Worm (Caenorhabditis elegans) whole organism, young adult: Measurements from ENCODE around the gene nlp-13.

ENCODE experiments used
- B0261.1 ChIP-seq: sonication (generic microtip); optimal IDR thresholded peaks from 2 replicates; lab custom pipeline; 2016; ENCODE audit warnings: mild to moderate bottlenecking, missing genetic modification characterization, moderate library complexity, missing compliant biosample characterization
- C17E4.6 ChIP-seq: fragments of 200-800 bp; sonication (Bioruptor generic); IDR thresholded peaks from 2 replicates; pipeline ENCODE4 v1.3.6; 2022; ENCODE audit warnings: missing genetic modification reagents, missing genetic modification characterization, missing compliant biosample characterization
- F37B4.10 ChIP-seq: fragments of 200-800 bp; sonication (Bioruptor generic); IDR thresholded peaks from 2 replicates; pipeline ENCODE4 v1.3.6; 2022; ENCODE audit warnings: missing genetic modification characterization, missing compliant biosample characterization
- F49E8.2 ChIP-seq: sonication (generic microtip); optimal IDR thresholded peaks from 3 replicates; lab custom pipeline; 2017; ENCODE audit warnings: missing genetic modification characterization, mild to moderate bottlenecking, missing compliant biosample characterization, antibody characterized with exemption, moderate library complexity; ENCODE audit not compliant: insufficient read depth
- F57A8.1 ChIP-seq: fragments of 200-800 bp; sonication (Bioruptor generic); optimal IDR thresholded peaks from 2 replicates; lab custom pipeline; 2018; ENCODE audit warnings: mild to moderate bottlenecking, missing genetic modification characterization, moderate library complexity, missing compliant biosample characterization
- Y56A3A.18 ChIP-seq: fragments of 200-800 bp; sonication (Bioruptor generic); IDR thresholded peaks from 2 replicates; pipeline ENCODE4 v1.3.6; 2022; ENCODE audit warnings: missing genetic modification reagents, missing genetic modification characterization, missing compliant biosample characterization
- bed-1 ChIP-seq: fragments of 200-800 bp; sonication (Bioruptor generic); IDR thresholded peaks from 2 replicates; pipeline ENCODE4 v1.3.6; 2022; ENCODE audit warnings: missing genetic modification reagents, missing genetic modification characterization, missing compliant biosample characterization
- ccch-3 ChIP-seq: fragments of 200-800 bp; sonication (Bioruptor generic); optimal IDR thresholded peaks from 2 replicates; lab custom pipeline; 2018; ENCODE audit warnings: mild to moderate bottlenecking, missing genetic modification characterization, missing compliant biosample characterization
- hsf-1 ChIP-seq: fragments of 200-800 bp; sonication (Bioruptor generic); IDR thresholded peaks from 2 replicates; pipeline ENCODE4 v1.3.6; 2022; ENCODE audit warnings: missing genetic modification reagents, missing genetic modification characterization, missing compliant biosample characterization
- pbrm-1 ChIP-seq: fragments of 200-800 bp; sonication (Bioruptor generic); IDR thresholded peaks from 2 replicates; pipeline ENCODE4 v1.3.6; 2022; ENCODE audit warnings: missing genetic modification reagents, missing genetic modification characterization, missing compliant biosample characterization
- rpc-1 ChIP-seq, 2 experiments: fragments of 150-350 bp in 1 of 2; sonication (generic microtip) in 1 of 2; optimal IDR thresholded peaks; 2 replicates each; lab custom pipeline; 2014 to 2018; ENCODE audit warnings: missing biosample characterization in 1 of 2, missing genetic modification characterization in 1 of 2, missing genetic modification reagents in 1 of 2, missing genotype in 1 of 2
- unc-130 ChIP-seq: sonication (generic microtip); optimal IDR thresholded peaks from 2 replicates; lab custom pipeline; 2016; ENCODE audit warnings: missing genetic modification reagents, missing genetic modification characterization, missing compliant biosample characterization
- xnd-1 ChIP-seq: sonication (generic microtip); optimal IDR thresholded peaks from 2 replicates; lab custom pipeline; 2016; ENCODE audit warnings: missing genotype, missing genetic modification reagents, missing genetic modification characterization, missing compliant biosample characterization

DNA sequence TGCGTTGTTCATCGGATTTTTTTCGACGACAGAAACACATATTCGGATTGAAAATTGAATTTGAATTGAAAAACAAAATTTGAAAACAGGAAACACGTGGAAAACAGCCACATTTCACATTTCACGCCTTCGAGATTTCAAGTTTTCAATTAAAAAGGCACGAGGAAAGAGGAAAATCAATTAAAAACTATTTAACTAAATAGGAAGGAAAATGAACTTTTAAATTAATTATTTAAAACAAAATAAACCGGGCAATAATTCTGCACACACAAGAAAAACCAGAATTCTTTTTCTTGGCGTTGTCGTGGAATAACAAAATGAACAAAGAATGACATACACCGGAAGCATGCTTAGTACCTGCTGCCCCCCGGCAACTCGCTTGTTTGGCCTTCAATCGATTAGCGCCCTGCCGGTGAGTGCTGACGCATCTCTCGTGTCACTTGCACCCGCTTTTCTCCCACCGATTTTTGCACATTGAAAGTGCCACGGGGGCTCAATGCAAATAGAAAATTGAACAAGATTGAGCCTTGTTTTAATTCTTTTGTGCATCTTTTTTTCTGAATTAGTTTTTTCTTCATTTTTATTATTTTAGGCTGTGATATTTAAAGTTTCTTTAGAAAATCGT, 41.5 kb upstream of the nlp-13 start, which contains the start of gene Y45G5AM.9:
- TF ChIP-seq bed-1 (no peak), Y56A3A.18 (GFP tag; lab: Robert Waterston, UW) (no peak), F49E8.2 (no peak), F37B4.10 (no peak), hsf-1 (GFP tag; lab: Robert Waterston, UW) (no peak), unc-130 (GFP tag; lab: Kevin White, UChicago) (no peak), xnd-1 (tag; lab: Kevin White, UChicago) (no peak), rpc-1 (optimal IDR thresholded peaks at IDR 0.05; lab: Kevin White, UChicago) (no peak), rpc-1 (tag; optimal IDR thresholded peaks at IDR 0.05; lab: Kevin White, UChicago) (no peak), ccch-3 (GFP tag; lab: Kevin White, UChicago) (no peak), pbrm-1 (GFP tag; lab: Robert Waterston, UW) (peak; percentile 75), C17E4.6 (GFP tag; lab: Robert Waterston, UW) (no peak), B0261.1 (tag; lab: Kevin White, UChicago) (no peak), F57A8.1 (GFP tag; lab: Kevin White, UChicago) (no peak)
